Worm (Caenorhabditis elegans) whole organism, mixed stage, embryonic: ENCODE data around the gene mtp-18.

Experiments used
- M03D4.4 ChIP-seq: sonication (generic microtip); optimal IDR thresholded peaks from 2 replicates; lab custom pipeline; 2017; ENCODE audit warnings: mild to moderate bottlenecking, missing genetic modification characterization, missing compliant biosample characterization
- bed-3 ChIP-seq: fragments of 200-800 bp; sonication (Bioruptor generic); optimal IDR thresholded peaks from 3 replicates; lab custom pipeline; 2018; ENCODE audit warnings: mild to moderate bottlenecking, missing genetic modification characterization, moderate library complexity, missing compliant biosample characterization
- blmp-1 ChIP-seq: fragments of 150-350 bp; optimal IDR thresholded peaks from 2 replicates; lab custom pipeline; 2014; ENCODE audit warnings: missing biosample characterization, missing genetic modification characterization
- ceh-39 ChIP-seq: fragments of 150-350 bp; optimal IDR thresholded peaks from 2 replicates; lab custom pipeline; 2014; ENCODE audit warnings: missing biosample characterization, missing genetic modification characterization
- ceh-43 ChIP-seq: fragments of 200-800 bp; sonication (Bioruptor generic); optimal IDR thresholded peaks from 2 replicates; lab custom pipeline; 2018; ENCODE audit warnings: mild to moderate bottlenecking, missing genetic modification characterization, moderate library complexity, missing compliant biosample characterization
- ceh-83 ChIP-seq: fragments of 200-800 bp; sonication (Bioruptor generic); optimal IDR thresholded peaks from 2 replicates; lab custom pipeline; 2018; ENCODE audit warnings: mild to moderate bottlenecking, missing genetic modification characterization, missing compliant biosample characterization
- cnd-1 ChIP-seq: fragments of 200-800 bp; sonication (Bioruptor generic); optimal IDR thresholded peaks from 2 replicates; lab custom pipeline; 2018; ENCODE audit warnings: mild to moderate bottlenecking, missing genetic modification characterization, missing compliant biosample characterization
- drap-1 ChIP-seq: fragments of 200-800 bp; sonication (Bioruptor generic); optimal IDR thresholded peaks from 3 replicates; lab custom pipeline; 2018; ENCODE audit warnings: mild to moderate bottlenecking, missing genetic modification characterization, missing compliant biosample characterization
- elt-3 ChIP-seq: fragments of 150-350 bp; optimal IDR thresholded peaks from 2 replicates; lab custom pipeline; 2014; ENCODE audit warnings: missing biosample characterization, missing genetic modification characterization
- flh-1 ChIP-seq: fragments of 200-800 bp; sonication (Bioruptor generic); optimal IDR thresholded peaks from 2 replicates; lab custom pipeline; 2018; ENCODE audit warnings: mild to moderate bottlenecking, missing genetic modification characterization, moderate library complexity, missing compliant biosample characterization
- ham-2 ChIP-seq: fragments of 200-800 bp; sonication (Bioruptor generic); optimal IDR thresholded peaks from 2 replicates; lab custom pipeline; 2018; ENCODE audit warnings: mild to moderate bottlenecking, missing genetic modification characterization, missing compliant biosample characterization
- hlh-1 ChIP-seq: fragments of 150-350 bp; optimal IDR thresholded peaks from 2 replicates; lab custom pipeline; 2014; ENCODE audit warnings: missing biosample characterization, missing genetic modification reagents, missing genetic modification characterization
- lin-13 ChIP-seq: fragments of 150-350 bp; optimal IDR thresholded peaks from 2 replicates; lab custom pipeline; 2014; ENCODE audit warnings: missing biosample characterization, missing genetic modification characterization
- lin-32 ChIP-seq: fragments of 200-800 bp; sonication (Bioruptor generic); optimal IDR thresholded peaks from 2 replicates; lab custom pipeline; 2018; ENCODE audit warnings: mild to moderate bottlenecking, missing genetic modification characterization, missing compliant biosample characterization
- lsy-2 ChIP-seq: fragments of 150-350 bp; optimal IDR thresholded peaks from 2 replicates; lab custom pipeline; 2014; ENCODE audit warnings: missing biosample characterization, missing genetic modification characterization
- mep-1 ChIP-seq: fragments of 150-350 bp; optimal IDR thresholded peaks from 2 replicates; lab custom pipeline; 2017; ENCODE audit warnings: missing biosample characterization, missing genetic modification reagents, missing genetic modification characterization, inconsistent platforms
- mls-2 ChIP-seq: sonication (generic microtip); optimal IDR thresholded peaks from 2 replicates; lab custom pipeline; 2016; ENCODE audit warnings: mild to moderate bottlenecking, missing genetic modification characterization, moderate library complexity, missing compliant biosample characterization
- nhr-2 ChIP-seq: fragments of 150-350 bp; optimal IDR thresholded peaks from 2 replicates; lab custom pipeline; 2014; ENCODE audit warnings: missing biosample characterization, missing genetic modification characterization
- nhr-28 ChIP-seq: fragments of 150-350 bp; optimal IDR thresholded peaks from 2 replicates; lab custom pipeline; 2014; ENCODE audit warnings: missing biosample characterization, missing genetic modification characterization
- pha-4 ChIP-seq: fragments of 150-350 bp; optimal IDR thresholded peaks from 2 replicates; lab custom pipeline; 2018; ENCODE audit warnings: missing biosample characterization, missing genetic modification reagents, missing genetic modification characterization
- sem-2 ChIP-seq: fragments of 200-800 bp; sonication (Bioruptor generic); optimal IDR thresholded peaks from 2 replicates; lab custom pipeline; 2018; ENCODE audit warnings: mild to moderate bottlenecking, missing genetic modification characterization, missing compliant biosample characterization
- snpc-4 ChIP-seq: fragments of 150-350 bp; optimal IDR thresholded peaks from 2 replicates; lab custom pipeline; 2014; ENCODE audit warnings: missing biosample characterization, missing genetic modification characterization
- sptf-1 ChIP-seq: sonication (generic microtip); optimal IDR thresholded peaks from 2 replicates; lab custom pipeline; 2017; ENCODE audit warnings: mild to moderate bottlenecking, missing genetic modification characterization, moderate library complexity, missing compliant biosample characterization
- unc-120 ChIP-seq: sonication (generic microtip); optimal IDR thresholded peaks from 2 replicates; lab custom pipeline; 2017; ENCODE audit warnings: missing genetic modification characterization, missing compliant biosample characterization; ENCODE audit not compliant: poor library complexity, severe bottlenecking
- unc-39 ChIP-seq: fragments of 150-350 bp; optimal IDR thresholded peaks from 2 replicates; lab custom pipeline; 2014; ENCODE audit warnings: missing biosample characterization, missing genetic modification characterization
- unc-62 ChIP-seq: fragments of 150-350 bp; optimal IDR thresholded peaks from 2 replicates; lab custom pipeline; 2014; ENCODE audit warnings: missing biosample characterization, missing genetic modification reagents, missing genetic modification characterization
- zip-8 ChIP-seq: fragments of 150-350 bp; optimal IDR thresholded peaks from 2 replicates; lab custom pipeline; 2014; ENCODE audit warnings: missing biosample characterization, missing genetic modification characterization
- ztf-11 ChIP-seq: fragments of 150-350 bp; optimal IDR thresholded peaks from 2 replicates; lab custom pipeline; 2014; ENCODE audit warnings: missing biosample characterization, missing genetic modification characterization

mtp-18 gene

ce11 chrX:6206305-6206704 lies at the start of gene mtp-18:
Gene mtp-18 (minus strand): TSS chrX:6206405.
- TF ChIP-seq nhr-2 (tag; lab: Kevin White, UChicago), result no peak
- TF ChIP-seq lin-32 (GFP tag; lab: Kevin White, UChicago), result no peak
- no peak for TF ChIP-seq sptf-1
- TF ChIP-seq unc-39 (tag; lab: Kevin White, UChicago), result no peak
- no peak for TF ChIP-seq sem-2 (GFP tag; lab: Kevin White, UChicago)
- TF ChIP-seq unc-62 (GFP tag; lab: Kevin White, UChicago), result no peak
- TF ChIP-seq flh-1 (GFP tag; lab: Kevin White, UChicago), result no peak
- TF ChIP-seq snpc-4 (tag; lab: Kevin White, UChicago), result no peak
- TF ChIP-seq ceh-39 (tag; lab: Kevin White, UChicago), result no peak
- TF ChIP-seq ham-2 (GFP tag; lab: Kevin White, UChicago), result no peak

ce11 chrX:6255561-6255960 lies 49.4 kb upstream of the mtp-18 start:
- TF ChIP-seq mep-1 (tag; lab: Kevin White, UChicago) (peak; percentile 29), ceh-83 (no peak), unc-120 (peak; percentile 30), blmp-1 (tag; lab: Kevin White, UChicago) (no peak), nhr-2 (tag; lab: Kevin White, UChicago) (peak; percentile 84), ceh-43 (GFP tag; lab: Kevin White, UChicago) (no peak), ceh-39 (tag; lab: Kevin White, UChicago) (peak; percentile 36), cnd-1 (peak; percentile 81), unc-62 (GFP tag; lab: Kevin White, UChicago) (peak; percentile 47), hlh-1 (peak; percentile 90)
- TF ChIP-seq, all 35 proteins: peak for 7

ce11 chrX:6254671-6255031 lies 48.4 kb upstream of the mtp-18 start:
- no peak for TF ChIP-seq zip-8 (tag; lab: Kevin White, UChicago)
- peak; percentile 17 for TF ChIP-seq blmp-1 (tag; lab: Kevin White, UChicago)

ce11 chrX:6253899-6254670 lies 47.9 kb upstream of the mtp-18 start:
- peak; percentile 28 for TF ChIP-seq hlh-1
- TF ChIP-seq mls-2 (tag; lab: Kevin White, UChicago), result peak; percentile 8
- TF ChIP-seq lsy-2 (tag; lab: Kevin White, UChicago), result peak; percentile 21
- no peak for TF ChIP-seq elt-3 (tag; lab: Kevin White, UChicago)
- TF ChIP-seq ztf-11, result no peak
- TF ChIP-seq ceh-83, result peak; percentile 45
- peak; percentile 75 for TF ChIP-seq zip-8 (tag; lab: Kevin White, UChicago)
- TF ChIP-seq cnd-1, result peak; percentile 12
- TF ChIP-seq ham-2 (GFP tag; lab: Kevin White, UChicago), result peak; percentile 24
- TF ChIP-seq nhr-28 (tag; lab: Kevin White, UChicago), result no peak
- TF ChIP-seq snpc-4 (tag; lab: Kevin White, UChicago), result no peak
- peak; percentile 86 for TF ChIP-seq unc-62 (GFP tag; lab: Kevin White, UChicago)
- TF ChIP-seq unc-120, result peak; percentile 45

- TF ChIP-seq zip-8 (tag; lab: Kevin White, UChicago) (no peak), bed-3 (GFP tag; lab: Kevin White, UChicago) (no peak), ceh-43 (GFP tag; lab: Kevin White, UChicago) (no peak), ceh-83 (no peak), M03D4.4 (no peak), unc-120 (no peak)
These were observed 47.3 kb upstream of the mtp-18 start for ce11 chrX:6253566-6253898.

- no peak for TF ChIP-seq pha-4 (tag; lab: Kevin White, UChicago)
- no peak for TF ChIP-seq blmp-1 (tag; lab: Kevin White, UChicago)
- TF ChIP-seq unc-62 (GFP tag; lab: Kevin White, UChicago), result no peak
- TF ChIP-seq snpc-4 (tag; lab: Kevin White, UChicago), result no peak
- no peak for TF ChIP-seq unc-39 (tag; lab: Kevin White, UChicago)
- TF ChIP-seq cnd-1, result no peak
- no peak for TF ChIP-seq ceh-83
- no peak for TF ChIP-seq ztf-11
- no peak for TF ChIP-seq drap-1 (GFP tag; lab: Kevin White, UChicago)
- no peak for TF ChIP-seq hlh-1
- no peak for TF ChIP-seq zip-8 (tag; lab: Kevin White, UChicago)
- no peak for TF ChIP-seq flh-1 (GFP tag; lab: Kevin White, UChicago)
- TF ChIP-seq lin-13, result no peak
- no peak for TF ChIP-seq ceh-39 (tag; lab: Kevin White, UChicago)
- TF ChIP-seq, all 35 proteins: peak for 0
These were observed 47.0 kb upstream of the mtp-18 start for ce11 chrX:6253160-6253559.
